Worm (Caenorhabditis elegans): ENCODE data around the gene fbxa-26.
"Not testable (repeated sequence)": the region's sequence is repeated elsewhere in the genome, so short reads cannot be mapped to it uniquely, and the experiment has no call there.

fbxa-26 gene

DNA sequence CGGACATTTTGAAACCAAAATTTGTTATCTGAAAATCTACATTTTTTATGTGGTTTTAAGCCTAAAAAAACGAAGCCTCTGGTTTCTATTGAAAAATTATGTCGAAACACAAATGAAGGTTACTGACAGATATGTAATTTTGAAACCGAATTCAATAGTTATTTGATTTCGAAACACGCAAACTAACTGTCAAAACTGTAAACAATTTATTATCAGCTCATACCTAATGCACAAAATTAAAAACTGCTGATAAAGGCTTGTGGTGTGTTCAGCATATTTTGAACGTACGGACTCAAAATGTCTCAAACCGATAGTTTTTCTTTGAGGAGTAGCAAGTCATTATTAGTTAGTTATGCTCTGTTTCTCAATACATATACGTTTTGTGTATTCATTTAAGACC is at the start of gene fbxa-26:
Gene fbxa-26 (minus strand): TSS at position 35 of the 400 bp plus-strand sequence.
- TF ChIP-seq unc-62 (GFP tag; optimal IDR thresholded peaks at IDR 0.05), result no peak

DNA sequence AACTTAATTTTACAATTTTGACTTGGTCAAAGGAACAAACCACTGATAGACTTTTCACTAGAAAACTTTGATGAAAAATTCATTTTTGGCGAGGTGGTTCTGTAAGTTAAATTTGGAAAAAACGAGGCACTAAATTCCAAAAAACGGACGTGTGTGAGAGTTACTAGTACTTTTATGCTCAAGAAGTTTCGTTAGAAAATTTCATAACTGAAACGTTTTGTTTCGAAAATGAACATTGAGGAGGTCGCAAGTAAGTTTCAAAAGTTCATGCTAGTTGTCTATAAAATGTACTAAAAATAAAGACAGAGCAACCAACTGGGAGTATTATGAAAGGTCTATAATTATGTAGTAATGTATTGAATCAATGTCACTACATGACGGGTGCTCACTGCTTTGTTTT is 49.4 kb upstream of the fbxa-26 start, which contains the start of gene pals-17:
Gene pals-17 (minus strand): TSS at position 101 of the 400 bp plus-strand sequence.
- TF ChIP-seq unc-62 (GFP tag; optimal IDR thresholded peaks at IDR 0.05), result no peak

DNA sequence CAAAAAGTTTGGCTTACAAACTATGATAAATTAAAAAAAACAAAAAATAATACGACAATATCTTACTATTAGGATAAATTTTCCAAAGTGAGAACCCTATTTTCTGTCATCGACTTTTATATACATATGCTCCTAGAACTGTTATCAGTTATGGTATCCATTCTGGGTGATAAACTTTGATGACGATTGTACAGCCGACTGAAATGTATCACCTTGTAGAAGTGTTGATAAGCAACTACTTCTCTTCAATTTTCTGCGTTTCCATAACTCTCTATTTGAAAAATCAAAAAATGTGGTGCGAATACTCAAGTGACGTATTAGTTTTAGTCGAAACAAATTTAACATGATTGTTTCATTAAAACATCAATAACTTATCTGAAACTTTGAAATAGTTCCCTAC is 47.7 kb upstream of the fbxa-26 start:
- no peak for TF ChIP-seq unc-62 (GFP tag; optimal IDR thresholded peaks at IDR 0.05)

DNA sequence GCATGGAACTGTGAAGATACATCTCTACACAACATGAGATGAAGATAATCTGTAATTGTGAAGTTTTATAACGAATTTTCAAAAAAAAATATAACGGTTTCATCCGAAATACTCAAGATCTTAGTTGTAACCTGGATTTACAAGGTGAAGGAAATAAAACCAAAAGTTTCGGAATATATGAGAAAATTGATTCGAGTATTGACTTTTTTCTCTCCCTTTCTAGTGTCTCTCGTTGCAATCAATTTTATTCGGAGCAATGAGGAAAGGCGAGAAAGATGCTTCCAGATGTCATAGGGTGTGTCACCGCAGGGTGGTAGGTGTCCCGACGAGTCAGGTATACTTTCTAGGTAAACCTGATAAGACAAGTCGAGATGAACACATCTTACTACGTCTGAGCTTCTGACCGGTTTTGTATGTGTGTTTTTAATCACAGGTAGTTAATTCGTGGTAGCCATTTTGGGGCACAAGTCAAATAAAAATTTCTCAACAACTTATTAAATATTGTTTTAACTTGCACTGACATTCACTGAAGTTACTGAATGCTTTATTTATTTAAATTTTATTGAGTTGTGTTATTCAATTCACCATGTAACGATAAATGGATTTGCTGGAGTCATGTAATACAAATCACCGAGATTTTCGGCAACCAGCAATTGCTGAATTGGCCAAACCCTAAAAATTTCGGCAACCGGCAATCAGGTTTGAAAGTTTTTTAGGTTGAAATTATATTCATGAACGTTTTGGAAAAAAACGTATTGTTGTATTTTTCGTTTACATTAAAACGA is 46.1 kb upstream of the fbxa-26 start, which contains the start of gene pals-20:
Gene pals-20 (minus strand): TSS at position 51 of the 785 bp plus-strand sequence.
- no peak for TF ChIP-seq unc-62 (GFP tag; optimal IDR thresholded peaks at IDR 0.05)

DNA sequence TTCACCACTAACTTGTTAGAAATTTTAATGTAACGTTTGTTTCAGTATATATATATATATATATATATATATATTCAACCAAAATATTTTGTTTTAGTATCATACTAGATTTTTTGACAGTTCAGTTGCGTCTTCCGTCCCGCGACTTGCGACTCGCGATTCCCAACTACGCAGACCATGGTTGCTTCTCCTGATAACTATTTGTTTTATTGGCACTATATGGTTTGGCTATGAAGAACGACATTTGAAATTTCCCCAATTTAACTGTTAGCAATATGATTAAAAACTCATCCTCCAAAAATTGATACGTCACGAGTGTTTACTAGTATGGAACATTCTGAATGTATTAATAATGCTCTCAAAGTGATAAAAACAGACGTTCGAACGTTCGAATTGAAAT is 42.4 kb upstream of the fbxa-26 start:
- no peak for TF ChIP-seq unc-62 (GFP tag; optimal IDR thresholded peaks at IDR 0.05)

DNA sequence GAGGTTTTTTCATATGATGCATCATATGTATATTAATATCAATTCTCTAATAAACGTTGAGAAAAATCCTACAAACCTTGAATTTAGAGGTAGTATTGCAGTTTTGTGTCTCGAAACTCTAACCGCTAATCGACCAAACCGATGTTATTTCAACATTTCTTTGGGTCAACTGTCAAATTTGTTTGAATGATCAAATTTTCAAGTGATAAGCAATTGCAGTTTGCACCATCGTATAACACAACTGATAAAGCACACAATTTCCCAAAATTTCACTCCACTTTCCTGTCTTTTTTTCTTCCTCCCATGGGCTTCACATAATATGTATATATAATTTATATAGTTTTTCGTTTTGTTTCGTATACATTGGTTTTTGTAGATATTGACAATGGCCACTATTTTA is 41.8 kb upstream of the fbxa-26 start, which contains the start of the genes fbxa-138 and Y82E9BR.5:
Gene fbxa-138 (minus strand): TSS at position 161 of the 400 bp plus-strand sequence.
Gene Y82E9BR.5 (plus strand): TSS at position 279 of the 400 bp plus-strand sequence.
- TF ChIP-seq unc-62 (GFP tag; optimal IDR thresholded peaks at IDR 0.05), result no peak

DNA sequence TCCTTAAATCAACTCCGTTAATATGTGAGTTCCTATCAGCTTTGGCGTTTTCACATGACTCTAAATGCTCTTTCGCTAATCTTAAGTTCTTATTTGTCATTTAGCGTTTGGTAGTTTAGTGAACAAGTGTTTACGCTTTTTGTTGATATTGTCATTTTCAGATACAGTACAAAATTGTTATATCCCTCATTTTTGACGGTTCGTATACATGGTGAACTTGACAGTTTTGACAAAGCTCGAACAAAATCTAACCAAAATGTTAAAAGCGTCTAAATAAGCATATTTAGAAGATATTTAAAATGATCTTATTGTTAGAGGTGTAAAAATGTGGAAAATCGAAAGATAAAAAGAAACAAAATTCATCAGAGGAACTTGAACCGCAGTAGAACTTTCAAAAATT is 41.2 kb upstream of the fbxa-26 start:
- TF ChIP-seq unc-62 (GFP tag; optimal IDR thresholded peaks at IDR 0.05), result no peak

DNA sequence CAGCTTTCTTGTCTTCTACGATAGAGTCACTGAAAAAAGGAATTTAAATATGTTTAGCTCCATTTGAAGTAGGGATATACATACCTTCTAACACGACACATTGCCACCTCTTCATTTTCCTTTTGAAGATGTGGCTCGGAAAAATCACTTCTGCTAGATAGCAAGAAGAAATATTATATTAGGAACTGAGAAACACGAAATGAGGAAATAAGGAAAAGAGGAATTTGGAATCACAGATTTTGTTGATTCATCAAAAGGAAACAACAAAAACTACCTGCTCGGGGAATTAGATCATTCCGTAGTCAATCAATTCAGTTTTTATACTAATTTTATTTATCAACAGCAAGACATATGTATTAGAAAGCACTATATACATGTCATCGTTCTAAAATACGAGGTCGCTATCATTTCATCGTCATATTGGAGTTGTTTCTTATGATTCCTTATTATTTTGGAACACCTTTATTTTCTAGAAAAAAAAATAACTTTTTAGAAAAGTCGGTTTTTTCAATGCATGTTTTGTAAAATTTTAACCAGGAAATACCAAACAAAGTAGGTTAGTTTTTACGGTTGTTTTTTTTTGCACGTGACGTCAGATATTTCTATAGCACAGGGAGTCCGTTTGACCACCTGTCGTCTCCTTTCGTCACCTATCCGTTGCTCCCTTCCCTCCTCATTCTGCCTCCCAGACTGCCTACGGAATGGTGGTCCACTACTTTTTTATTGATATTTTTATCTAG is 38.4 kb upstream of the fbxa-26 start, which contains the start of the genes pals-21 and Y82E9BR.6:
Gene pals-21 (minus strand): TSS at position 101 of the 740 bp plus-strand sequence.
Gene Y82E9BR.6 (plus strand): TSS at position 690 of the 740 bp plus-strand sequence.
- no peak for TF ChIP-seq unc-62 (GFP tag; optimal IDR thresholded peaks at IDR 0.05)

DNA sequence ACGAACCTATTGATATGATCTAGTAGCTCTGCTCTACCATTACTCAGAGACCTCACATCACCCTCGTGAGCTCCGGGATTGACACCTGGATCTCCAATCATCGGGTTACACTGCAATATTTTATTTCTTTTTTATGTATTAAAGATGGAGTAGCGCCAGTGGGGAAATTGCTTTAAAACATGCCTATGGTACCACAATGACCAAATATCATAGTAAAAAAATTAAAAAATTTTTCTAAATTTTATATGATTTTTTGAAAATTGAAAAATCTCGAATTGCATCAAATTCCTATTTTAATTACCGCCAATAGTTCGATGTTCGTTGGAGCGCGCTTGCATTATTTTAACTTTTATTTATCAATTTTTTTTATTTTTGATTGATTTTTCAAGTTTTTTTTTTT is 35.6 kb upstream of the fbxa-26 start, which contains the start of gene pals-40:
Gene pals-40 (minus strand): TSS at position 101 of the 400 bp plus-strand sequence.
- not testable (repeated sequence) for TF ChIP-seq unc-62 (GFP tag; optimal IDR thresholded peaks at IDR 0.05)

DNA sequence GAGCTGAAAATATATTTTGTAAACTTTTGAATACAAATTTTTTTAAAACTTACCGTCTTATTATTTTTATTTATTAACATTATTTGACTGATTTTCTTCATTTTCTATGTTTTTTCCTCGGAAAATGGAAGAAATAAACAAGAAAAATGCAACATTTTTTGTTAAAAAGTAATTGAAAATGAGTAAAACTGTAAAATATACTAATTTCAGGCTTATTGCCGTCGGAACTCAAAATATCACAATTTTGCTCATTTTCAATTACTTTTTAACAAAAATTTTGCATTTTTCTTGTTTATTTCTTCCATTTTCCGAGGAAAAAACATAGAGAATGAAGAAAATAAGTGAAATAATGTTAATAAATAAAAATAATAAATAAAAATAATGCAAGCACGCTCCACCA is 33.2 kb upstream of the fbxa-26 start, which contains the start of gene Y82E9BR.10:
Gene Y82E9BR.10 (minus strand): TSS at position 101 of the 400 bp plus-strand sequence.
- TF ChIP-seq unc-62 (GFP tag; optimal IDR thresholded peaks at IDR 0.05), result not testable (repeated sequence)

DNA sequence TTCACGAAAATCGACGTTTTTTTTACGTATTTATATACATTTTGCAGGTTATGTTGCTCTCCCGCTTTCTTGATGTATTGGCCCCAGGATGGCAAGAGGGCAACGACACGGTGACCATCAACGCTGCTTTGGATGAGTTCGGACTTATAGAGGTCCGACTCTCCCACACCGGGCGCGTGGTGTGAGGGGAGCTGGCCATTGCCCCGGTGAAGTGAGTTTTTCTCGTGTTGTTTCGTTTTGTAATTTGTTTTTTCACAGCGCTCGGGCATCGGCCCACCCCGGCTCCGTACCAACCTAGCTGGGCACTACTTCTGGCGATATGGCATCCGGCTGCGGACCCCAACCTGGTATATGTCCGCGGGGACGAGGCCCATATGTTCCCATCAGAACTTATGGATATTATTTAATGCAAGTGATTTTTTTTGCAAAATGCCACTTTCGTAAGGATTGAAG is 32.1 kb upstream of the fbxa-26 start, which contains the start of gene Y82E9BR.20:
Gene Y82E9BR.20 (plus strand): TSS at position 51 of the 453 bp plus-strand sequence.
- no peak for TF ChIP-seq unc-62 (GFP tag; optimal IDR thresholded peaks at IDR 0.05)

DNA sequence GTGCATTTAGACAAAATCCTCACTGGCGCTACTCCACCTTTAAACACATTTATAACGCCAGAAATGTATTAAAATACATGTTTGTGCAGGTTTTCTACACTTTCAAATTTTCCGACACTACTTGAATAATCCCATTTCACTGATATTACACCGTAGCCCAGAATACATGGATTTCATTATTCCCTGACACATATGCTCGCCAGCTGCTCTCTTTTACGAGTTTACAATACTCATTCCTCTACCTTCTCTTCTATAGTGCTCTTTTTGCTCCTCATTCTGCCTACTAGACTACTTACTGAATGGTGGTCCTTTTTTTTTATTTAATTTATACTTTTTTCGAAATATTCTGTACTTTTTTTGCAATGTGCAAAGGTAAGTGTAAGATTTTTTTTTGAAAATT is 30.2 kb upstream of the fbxa-26 start:
- no peak for TF ChIP-seq unc-62 (GFP tag; optimal IDR thresholded peaks at IDR 0.05)

DNA sequence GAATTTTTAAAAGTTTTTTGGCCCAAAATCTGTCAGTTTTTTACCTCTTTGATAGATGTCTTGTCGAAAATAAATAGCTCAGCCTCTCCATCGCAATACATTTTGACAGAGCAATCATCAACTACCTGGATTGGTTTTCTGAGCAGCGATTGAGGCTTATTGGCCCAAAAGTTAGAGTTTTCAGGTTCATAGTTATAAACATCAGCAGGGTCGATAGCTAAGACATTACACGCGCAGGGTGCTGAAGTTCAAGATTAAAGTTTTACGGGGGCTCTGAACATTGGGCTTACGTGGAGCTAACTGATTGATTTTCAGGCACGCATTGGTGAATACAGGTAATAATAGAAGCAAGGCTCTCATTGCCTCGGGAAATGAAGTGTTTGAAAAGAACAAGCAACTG is 17.3 kb upstream of the fbxa-26 start, which contains the start of gene Y82E9BR.9:
Gene Y82E9BR.9 (minus strand): TSS at position 101 of the 400 bp plus-strand sequence.
- no peak for TF ChIP-seq unc-62 (GFP tag; optimal IDR thresholded peaks at IDR 0.05)

DNA sequence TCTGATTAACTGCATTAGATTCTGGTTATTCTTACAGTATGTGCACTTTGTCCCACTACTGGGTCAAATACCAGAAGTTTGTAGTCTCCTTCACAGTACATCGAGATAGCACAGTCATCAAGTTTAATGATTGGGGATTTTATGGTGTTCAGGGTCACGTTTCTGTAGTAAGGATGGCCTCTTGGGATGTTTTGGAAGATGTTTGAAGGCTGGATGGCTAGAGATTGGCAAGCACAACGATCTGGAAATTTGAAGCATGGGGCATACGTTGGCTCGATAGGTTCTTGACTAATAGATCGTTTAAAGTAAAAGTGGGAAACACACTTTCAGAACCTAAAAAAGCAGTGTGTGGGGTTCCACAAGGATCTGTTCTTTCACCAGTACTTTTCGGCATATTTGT is 15.7 kb upstream of the fbxa-26 start, which contains the start of gene Y82E9BR.8:
Gene Y82E9BR.8 (minus strand): TSS at position 101 of the 400 bp plus-strand sequence.
- not testable (repeated sequence) for TF ChIP-seq unc-62 (GFP tag; optimal IDR thresholded peaks at IDR 0.05)

DNA sequence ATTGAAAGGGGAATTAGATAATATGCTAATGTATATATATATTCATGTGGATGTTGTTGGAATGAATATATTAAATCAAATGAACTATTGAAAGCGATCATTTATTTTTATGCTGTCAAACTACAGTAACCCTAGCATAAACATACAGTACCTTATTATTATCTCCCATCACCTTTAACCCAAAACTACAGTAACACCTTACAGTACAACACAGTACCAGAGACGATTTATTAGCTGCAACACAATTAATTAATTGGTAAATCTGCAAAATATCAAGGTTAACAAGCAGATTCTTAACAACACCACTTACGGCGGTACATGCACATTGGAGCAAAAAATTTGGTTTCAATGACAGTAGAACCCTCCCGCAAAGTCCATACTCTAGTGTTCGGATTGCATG is 13.0 kb upstream of the fbxa-26 start, which contains the start of gene Y82E9BL.1:
Gene Y82E9BL.1 (minus strand): TSS at position 101 of the 400 bp plus-strand sequence.
- no peak for TF ChIP-seq unc-62 (GFP tag; optimal IDR thresholded peaks at IDR 0.05)

DNA sequence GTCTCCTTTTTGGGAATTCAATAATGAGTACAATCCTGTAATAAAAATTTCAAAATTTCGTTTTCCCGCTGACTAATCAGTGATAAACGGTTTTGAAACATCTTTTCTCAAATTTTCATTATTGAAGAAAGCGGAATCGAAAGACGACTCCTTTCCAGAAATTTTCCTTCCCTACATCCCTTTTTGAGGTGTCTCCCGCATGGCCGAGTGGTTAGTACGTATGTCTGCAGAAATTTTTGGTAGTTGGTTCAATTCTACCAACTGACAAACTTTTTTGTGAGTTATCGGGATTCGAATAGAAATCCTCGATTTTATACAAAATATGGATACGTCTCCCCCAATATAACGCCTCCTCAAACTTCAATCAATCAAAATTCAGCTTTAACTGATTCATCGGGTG is 12.2 kb upstream of the fbxa-26 start:
- no peak for TF ChIP-seq unc-62 (GFP tag; optimal IDR thresholded peaks at IDR 0.05)

Measured in whole organism, dauer.